Worm (Caenorhabditis elegans) whole organism, L2 larva: ENCODE data around the gene Y116A8C.30.

Source experiments
- aly-2 ChIP-seq: fragments of 150-350 bp; optimal IDR thresholded peaks from 2 replicates; lab custom pipeline; 2014; ENCODE audit warnings: missing biosample characterization, missing genetic modification characterization
- egl-27 ChIP-seq: sonication (generic microtip); optimal IDR thresholded peaks from 3 replicates; lab custom pipeline; 2017; ENCODE audit warnings: missing biosample characterization, missing genetic modification reagents, missing genetic modification characterization
- mab-5 ChIP-seq: fragments of 150-350 bp; optimal IDR thresholded peaks from 2 replicates; lab custom pipeline; 2014; ENCODE audit warnings: missing biosample characterization, missing genetic modification characterization
- skn-1 ChIP-seq: sonication (generic microtip); optimal IDR thresholded peaks from 2 replicates; lab custom pipeline; 2017; ENCODE audit warnings: missing biosample characterization, missing genetic modification characterization

ce11 chrIV:17093701-17094100, 9.8 kb downstream of the Y116A8C.30 start, which contains the start of gene Y116A8C.29:
- TF ChIP-seq skn-1 (tag; lab: Kevin White, UChicago), result no peak
- TF ChIP-seq aly-2 (tag; lab: Kevin White, UChicago), result no peak
- no peak for TF ChIP-seq egl-27
- no peak for TF ChIP-seq mab-5 (tag; lab: Kevin White, UChicago)
